Fruit fly (Drosophila melanogaster): ENCODE data around the gene CG11756.

Gene CG11756

DNA sequence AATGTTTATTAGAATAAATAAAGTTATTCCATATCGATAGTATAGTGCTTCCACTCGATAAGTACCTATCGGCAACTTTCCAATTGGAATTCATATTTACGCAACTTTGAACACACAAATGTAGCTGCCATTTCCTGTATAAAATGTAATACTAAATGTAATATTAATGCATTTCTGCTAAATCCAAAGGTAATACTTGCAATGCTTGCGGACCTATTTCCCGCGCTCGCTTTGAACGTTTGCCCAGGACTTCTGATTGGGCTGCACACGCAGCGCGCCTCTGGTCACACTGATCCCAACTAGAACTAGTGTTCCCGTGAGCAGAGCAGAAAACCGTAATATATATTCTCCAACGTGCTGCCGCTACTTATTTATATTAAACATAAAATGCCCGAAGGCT is 21.5 kb downstream of the CG11756 start, which contains the start of gene dlg1 (continued):
- TF ChIP-seq CG8765 (GFP tag; IDR thresholded peaks at IDR 0.05) (no peak), HmgD (GFP tag; optimal IDR thresholded peaks at IDR 0.05) (no peak), CG6689 (GFP tag; IDR thresholded peaks at IDR 0.05) (no peak), MBD-R2 (GFP tag; IDR thresholded peaks at IDR 0.05) (peak; percentile 56), ap (GFP tag; IDR thresholded peaks at IDR 0.05) (no peak), CG7271 (tag; optimal IDR thresholded peaks at IDR 0.05) (no peak), gce (GFP tag; IDR thresholded peaks at IDR 0.05) (no peak), Mrtf (GFP tag; IDR thresholded peaks at IDR 0.05) (no peak), CG3163 (GFP tag; optimal IDR thresholded peaks at IDR 0.05) (no peak), YL-1 (GFP tag; optimal IDR thresholded peaks at IDR 0.05) (no peak), sens (GFP tag) (peak; percentile 55), phol (tag; optimal IDR thresholded peaks at IDR 0.05) (no peak), Adf1 (GFP tag; IDR thresholded peaks at IDR 0.05) (no peak), pzg (GFP tag; optimal IDR thresholded peaks at IDR 0.05) (peak; percentile 55), kay (GFP tag; optimal IDR thresholded peaks at IDR 0.05) (no peak), CG4328 (GFP tag; optimal IDR thresholded peaks at IDR 0.05) (no peak), zf30C (GFP tag; optimal IDR thresholded peaks at IDR 0.05) (no peak), BtbVII (GFP tag; optimal IDR thresholded peaks at IDR 0.05) (no peak), H2.0 (GFP tag; IDR thresholded peaks at IDR 0.05) (no peak), CG18599 (GFP tag; optimal IDR thresholded peaks at IDR 0.05) (no peak), Nf-YC (tag; optimal IDR thresholded peaks at IDR 0.05) (peak; percentile 57), Rx (GFP tag; IDR thresholded peaks at IDR 0.05) (no peak), ara (GFP tag; IDR thresholded peaks at IDR 0.05) (no peak), CG34224 (GFP tag; IDR thresholded peaks at IDR 0.05; ENCODE audit: partially characterized antibody) (peak; percentile 73; the same call in 2 of the 3 replicates), jing (GFP tag; optimal IDR thresholded peaks at IDR 0.05) (no peak), onecut (GFP tag; IDR thresholded peaks at IDR 0.05) (no peak), CG16813 (GFP tag; IDR thresholded peaks at IDR 0.05; ENCODE audit: partially characterized antibody) (peak; percentile 67), salm (tag; optimal IDR thresholded peaks at IDR 0.05) (no peak), CG9797 (GFP tag; optimal IDR thresholded peaks at IDR 0.05) (peak; percentile 55), Opbp (GFP tag; IDR thresholded peaks at IDR 0.05; ENCODE audit: partially characterized antibody) (peak; percentile 54; the same call in 1 of the 3 replicates), Sox100B (GFP tag; optimal IDR thresholded peaks at IDR 0.05) (no peak), nau (GFP tag; optimal IDR thresholded peaks at IDR 0.05) (no peak), D19B (GFP tag; optimal IDR thresholded peaks at IDR 0.05) (no peak), Stat92E (GFP tag; optimal IDR thresholded peaks at IDR 0.05) (no peak), Fer3 (tag; optimal IDR thresholded peaks at IDR 0.05) (no peak), Deaf1 (tag; optimal IDR thresholded peaks at IDR 0.05) (no peak), cas (GFP tag; IDR thresholded peaks at IDR 0.05) (no peak), mld (GFP tag; IDR thresholded peaks at IDR 0.05; ENCODE audit: partially characterized antibody) (peak; percentile 50; the same call in 1 of the 3 replicates), Hand (GFP tag; optimal IDR thresholded peaks at IDR 0.05) (no peak), crol (GFP tag; IDR thresholded peaks at IDR 0.05) (no peak), sr (GFP tag; IDR thresholded peaks at IDR 0.05) (no peak), Dip2 (GFP tag; IDR thresholded peaks at IDR 0.05) (no peak), gsb (GFP tag; IDR thresholded peaks at IDR 0.05) (no peak), CG12659 (GFP tag; optimal IDR thresholded peaks at IDR 0.05) (peak; percentile 25), MTF-1 (GFP tag; optimal IDR thresholded peaks at IDR 0.05; ENCODE audit: borderline replicate concordance) (no peak), CG15073 (GFP tag; optimal IDR thresholded peaks at IDR 0.05) (no peak), fd102C (GFP tag; optimal IDR thresholded peaks at IDR 0.05) (no peak), CG1792 (GFP tag; optimal IDR thresholded peaks at IDR 0.05) (no peak), Ets97D (GFP tag; optimal IDR thresholded peaks at IDR 0.05) (peak; percentile 11), p53 (GFP tag; optimal IDR thresholded peaks at IDR 0.05) (no peak), CG16863 (GFP tag; optimal IDR thresholded peaks at IDR 0.05) (no peak), emc (GFP tag; optimal IDR thresholded peaks at IDR 0.05) (no peak)
